Worm (Caenorhabditis elegans): ENCODE measurements around the gene mcm-6.

- TF ChIP-seq unc-86 (tag; optimal IDR thresholded peaks at IDR 0.05): no peak
- no peak for TF ChIP-seq sox-4 (tag; optimal IDR thresholded peaks at IDR 0.05)
- no peak for TF ChIP-seq pha-4 (tag; optimal IDR thresholded peaks at IDR 0.05)
- no peak for TF ChIP-seq ceh-14 (tag; optimal IDR thresholded peaks at IDR 0.05)
- TF ChIP-seq elt-2 (tag; optimal IDR thresholded peaks at IDR 0.05): no peak
Observed at ce11 chrIII:9780254-9780653, 13.9 kb upstream of the mcm-6 start, which contains the start of gene sqv-3.
